Fruit fly (Drosophila melanogaster): ENCODE measurements around the gene ERp44.

ERp44 gene

DNA sequence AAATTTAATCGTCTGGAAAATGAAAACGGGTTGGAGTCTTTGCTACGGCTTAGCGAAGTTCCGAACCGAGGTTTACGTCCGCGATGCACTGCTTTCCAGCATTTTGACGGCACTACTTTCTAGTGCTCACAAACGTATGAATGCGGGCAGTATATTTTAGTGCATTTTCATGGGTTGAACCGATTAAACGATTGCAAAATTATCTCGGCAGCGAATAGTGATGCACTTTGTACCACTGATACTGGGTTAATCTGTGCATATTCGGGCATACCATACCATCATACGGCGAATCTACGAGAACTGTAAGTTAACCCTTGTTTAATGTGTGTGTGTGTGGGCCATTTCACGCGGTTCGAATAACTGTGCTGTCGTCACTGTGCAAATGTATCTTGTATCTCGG is 26.7 kb downstream of the ERp44 start, which contains the start of gene Mfe2 (continued):
- TF ChIP-seq B-H1 (GFP tag; IDR thresholded peaks at IDR 0.05) (no peak), CG6689 (GFP tag; IDR thresholded peaks at IDR 0.05) (no peak), lilli (GFP tag; optimal IDR thresholded peaks at IDR 0.05) (peak; percentile 63), CG9727 (GFP tag; optimal IDR thresholded peaks at IDR 0.05) (no peak), CG12155 (GFP tag; optimal IDR thresholded peaks at IDR 0.05) (peak; percentile 72), tgo (GFP tag; IDR thresholded peaks at IDR 0.05) (peak; percentile 23; the same call in 1 of the 3 replicates), BEAF-32 (GFP tag; optimal IDR thresholded peaks at IDR 0.05) (peak; percentile 60), Optix (GFP tag; IDR thresholded peaks at IDR 0.05) (no peak), CG11504 (tag; optimal IDR thresholded peaks at IDR 0.05) (no peak), ham (GFP tag; IDR thresholded peaks at IDR 0.05) (no peak), cg (GFP tag; optimal IDR thresholded peaks at IDR 0.05) (peak; percentile 35), hth (optimal IDR thresholded peaks at IDR 0.05) (no peak), CG16815 (GFP tag; optimal IDR thresholded peaks at IDR 0.05) (peak; percentile 26), sens (GFP tag) (peak; percentile 91), lbe (GFP tag; optimal IDR thresholded peaks at IDR 0.05) (no peak), Hr51 (GFP tag; optimal IDR thresholded peaks at IDR 0.05) (peak in 1 of 2 experiments; percentile 41), eyg (GFP tag; optimal IDR thresholded peaks at IDR 0.05) (no peak), Ets65A (GFP tag) (peak; percentile 97), Nf-YC (tag; optimal IDR thresholded peaks at IDR 0.05) (peak; percentile 24), Dek (tag; optimal IDR thresholded peaks at IDR 0.05) (peak; percentile 20), CG7745 (tag; optimal IDR thresholded peaks at IDR 0.05) (no peak), CG3838 (GFP tag; optimal IDR thresholded peaks at IDR 0.05) (no peak), danr (GFP tag; IDR thresholded peaks at IDR 0.05) (no peak), CG3281 (GFP tag; optimal IDR thresholded peaks at IDR 0.05) (no peak), Chrac-16 (GFP tag; optimal IDR thresholded peaks at IDR 0.05) (no peak), sr (GFP tag; IDR thresholded peaks at IDR 0.05) (peak; percentile 40; the same call in 1 of the 3 replicates), slp2 (GFP tag; optimal IDR thresholded peaks at IDR 0.05) (peak; percentile 20), CTCF (GFP tag; optimal IDR thresholded peaks at IDR 0.05) (peak; percentile 80), CG4424 (GFP tag; optimal IDR thresholded peaks at IDR 0.05) (peak; percentile 33), NC2β (GFP tag; optimal IDR thresholded peaks at IDR 0.05) (peak; percentile 61), Oaz (GFP tag; IDR thresholded peaks at IDR 0.05) (no peak), CG9609 (GFP tag; optimal IDR thresholded peaks at IDR 0.05) (peak; percentile 62), Atf6 (GFP tag; IDR thresholded peaks at IDR 0.05) (no peak), CG10209 (GFP tag; optimal IDR thresholded peaks at IDR 0.05) (peak; percentile 43), nerfin-1 (tag; optimal IDR thresholded peaks at IDR 0.05) (peak; percentile 84), MESR4 (GFP tag; optimal IDR thresholded peaks at IDR 0.05) (peak; percentile 87), zen2 (GFP tag; IDR thresholded peaks at IDR 0.05; ENCODE audit: partially characterized antibody) (no peak), HHEX (GFP tag; optimal IDR thresholded peaks at IDR 0.05) (peak; percentile 28), CG6791 (GFP tag; IDR thresholded peaks at IDR 0.05; ENCODE audit: partially characterized antibody) (peak; percentile 51; the same call in 2 of the 3 replicates), Hmx (GFP tag; optimal IDR thresholded peaks at IDR 0.05) (no peak), CG15514 (GFP tag; optimal IDR thresholded peaks at IDR 0.05) (peak; percentile 86), HmgD (GFP tag; optimal IDR thresholded peaks at IDR 0.05) (peak; percentile 75), CG30020 (tag; optimal IDR thresholded peaks at IDR 0.05) (peak; percentile 48), pb (GFP tag; optimal IDR thresholded peaks at IDR 0.05) (no peak), sens-2 (GFP tag; IDR thresholded peaks at IDR 0.05) (no peak), CG8765 (GFP tag; IDR thresholded peaks at IDR 0.05) (0 out of 2 replicates have a peak, but pooled peaks have one; percentile 6), CG10979 (tag; optimal IDR thresholded peaks at IDR 0.05) (peak; percentile 6), Ada2b (GFP tag; IDR thresholded peaks at IDR 0.05) (no peak), cad (GFP tag; optimal IDR thresholded peaks at IDR 0.05) (no peak), CG13775 (GFP tag; optimal IDR thresholded peaks at IDR 0.05) (no peak), HLH3B (GFP tag; IDR thresholded peaks at IDR 0.05) (no peak), ac (GFP tag; optimal IDR thresholded peaks at IDR 0.05) (no peak), CG2889 (GFP tag; IDR thresholded peaks at IDR 0.05) (no peak)

Measured in whole organism, embryonic.